Fruit fly (Drosophila melanogaster) whole organism: ENCODE results near the gene CG7512.
A peak's percentile ranks its signal among the peaks of the same experiment; 100 is the strongest.

Source experiments
- CG8478 ChIP-seq: fragments of >200 bp; optimal IDR thresholded peaks from 2 replicates; lab custom pipeline; 2018; ENCODE audit warnings: inconsistent platforms
- Dll ChIP-seq: fragments of >200 bp; optimal IDR thresholded peaks from 2 replicates; lab custom pipeline; 2017
- EcR ChIP-seq, 2 experiments: fragments of >200 bp; optimal IDR thresholded peaks; 2 replicates each; lab custom pipeline; 2017; ENCODE audit warnings: missing biosample characterization in 2 of 2, missing genetic modification characterization in 2 of 2, missing genetic modification reagents in 2 of 2
- pan ChIP-seq: fragments of >200 bp; optimal IDR thresholded peaks from 2 replicates; lab custom pipeline; 2017
- psq ChIP-seq: fragments of >200 bp; optimal IDR thresholded peaks from 2 replicates; lab custom pipeline; 2017
- usp ChIP-seq: fragments of >200 bp; optimal IDR thresholded peaks from 2 replicates; lab custom pipeline; 2017; ENCODE audit warnings: missing biosample characterization, missing genetic modification characterization, mixed read lengths

The CG7512 gene

dm6 chr3L:11488264-11488663 is 25.2 kb upstream of the CG7512 start:
- TF ChIP-seq psq (no peak), usp (no peak), EcR (GFP tag; optimal IDR thresholded peaks at IDR 0.05; lab: Kevin White, UChicago) (no peak), Dll (lab: Kevin White, UChicago) (no peak), CG8478 (lab: Kevin White, UChicago) (no peak), pan (lab: Kevin White, UChicago) (no peak)

dm6 chr3L:11489489-11489888 is 24.0 kb upstream of the CG7512 start:
- TF ChIP-seq usp (no peak), psq (no peak), EcR (GFP tag; optimal IDR thresholded peaks at IDR 0.05; lab: Kevin White, UChicago) (no peak), CG8478 (lab: Kevin White, UChicago) (no peak), pan (lab: Kevin White, UChicago) (no peak), Dll (lab: Kevin White, UChicago) (no peak)

dm6 chr3L:11490539-11490938 is 23.0 kb upstream of the CG7512 start:
- TF ChIP-seq usp (no peak), psq (no peak), Dll (lab: Kevin White, UChicago) (no peak), EcR (GFP tag; optimal IDR thresholded peaks at IDR 0.05; lab: Kevin White, UChicago) (no peak), CG8478 (lab: Kevin White, UChicago) (no peak), pan (lab: Kevin White, UChicago) (no peak)

- TF ChIP-seq EcR (GFP tag; optimal IDR thresholded peaks at IDR 0.05; lab: Kevin White, UChicago) = no peak
- no peak for TF ChIP-seq Dll (lab: Kevin White, UChicago)
- no peak for TF ChIP-seq CG8478 (lab: Kevin White, UChicago)
- no peak for TF ChIP-seq psq
- no peak for TF ChIP-seq usp
- no peak for TF ChIP-seq pan (lab: Kevin White, UChicago)
Observed at dm6 chr3L:11491222-11491873, 22.2 kb upstream of the CG7512 start.

dm6 chr3L:11491874-11492268 is 21.6 kb upstream of the CG7512 start:
- TF ChIP-seq pan (lab: Kevin White, UChicago) (no peak), EcR (GFP tag; optimal IDR thresholded peaks at IDR 0.05; lab: Kevin White, UChicago) (no peak), Dll (lab: Kevin White, UChicago) (no peak), usp (no peak), psq (no peak), CG8478 (lab: Kevin White, UChicago) (no peak)

dm6 chr3L:11492457-11492856 is 21.0 kb upstream of the CG7512 start:
- TF ChIP-seq CG8478 (lab: Kevin White, UChicago) (no peak), psq (no peak), Dll (lab: Kevin White, UChicago) (no peak), usp (no peak), EcR (GFP tag; optimal IDR thresholded peaks at IDR 0.05; lab: Kevin White, UChicago) (no peak)

- TF ChIP-seq psq (no peak), usp (no peak), EcR (GFP tag; optimal IDR thresholded peaks at IDR 0.05; lab: Kevin White, UChicago) (peak in 1 of 2 experiments; percentile 51), CG8478 (lab: Kevin White, UChicago) (no peak), pan (lab: Kevin White, UChicago) (no peak), Dll (lab: Kevin White, UChicago) (no peak)
Observed at dm6 chr3L:11493090-11493807, 20.3 kb upstream of the CG7512 start.

- TF ChIP-seq pan (lab: Kevin White, UChicago) (no peak), EcR (GFP tag; optimal IDR thresholded peaks at IDR 0.05; lab: Kevin White, UChicago) (no peak), psq (no peak)
Observed at dm6 chr3L:11508337-11508736, 5.2 kb upstream of the CG7512 start, which contains the start of gene CG33500. CG33500 (plus strand) TSS chr3L:11508637.

- TF ChIP-seq Dll (lab: Kevin White, UChicago) = no peak
- no peak for TF ChIP-seq CG8478 (lab: Kevin White, UChicago)
- no peak for TF ChIP-seq psq
- no peak for TF ChIP-seq pan (lab: Kevin White, UChicago)
- no peak for TF ChIP-seq EcR (GFP tag; optimal IDR thresholded peaks at IDR 0.05; lab: Kevin White, UChicago)
- no peak for TF ChIP-seq usp
Observed at dm6 chr3L:11509294-11509911, 4.1 kb upstream of the CG7512 start, which contains the start of the genes Sgs8 and Sgs7. Sgs8 (minus strand) TSS chr3L:11509394. Sgs7 (plus strand) TSS chr3L:11509861.

dm6 chr3L:11510489-11510888 is 3.0 kb upstream of the CG7512 start, which contains the start of gene CG33272:
CG33272 (minus strand) TSS chr3L:11510589.
- TF ChIP-seq CG8478 (lab: Kevin White, UChicago) (no peak), usp (no peak), psq (no peak), EcR (GFP tag; optimal IDR thresholded peaks at IDR 0.05; lab: Kevin White, UChicago) (no peak), Dll (lab: Kevin White, UChicago) (no peak), pan (lab: Kevin White, UChicago) (no peak)

dm6 chr3L:11511243-11511642 is 2.3 kb upstream of the CG7512 start:
- TF ChIP-seq usp = no peak
- no peak for TF ChIP-seq CG8478 (lab: Kevin White, UChicago)
- TF ChIP-seq Dll (lab: Kevin White, UChicago) = no peak
- TF ChIP-seq pan (lab: Kevin White, UChicago) = no peak
- TF ChIP-seq psq = no peak
- TF ChIP-seq EcR (GFP tag; optimal IDR thresholded peaks at IDR 0.05; lab: Kevin White, UChicago) = no peak

dm6 chr3L:11511921-11512320 is 1.6 kb upstream of the CG7512 start, which contains the start of gene Sgs3:
Sgs3 (plus strand) TSS chr3L:11512221.
- no peak for TF ChIP-seq usp
- no peak for TF ChIP-seq EcR (GFP tag; optimal IDR thresholded peaks at IDR 0.05; lab: Kevin White, UChicago)
- no peak for TF ChIP-seq Dll (lab: Kevin White, UChicago)
- TF ChIP-seq psq = no peak
- TF ChIP-seq CG8478 (lab: Kevin White, UChicago) = no peak
- TF ChIP-seq pan (lab: Kevin White, UChicago) = no peak
